In the genomic region with DNA sequence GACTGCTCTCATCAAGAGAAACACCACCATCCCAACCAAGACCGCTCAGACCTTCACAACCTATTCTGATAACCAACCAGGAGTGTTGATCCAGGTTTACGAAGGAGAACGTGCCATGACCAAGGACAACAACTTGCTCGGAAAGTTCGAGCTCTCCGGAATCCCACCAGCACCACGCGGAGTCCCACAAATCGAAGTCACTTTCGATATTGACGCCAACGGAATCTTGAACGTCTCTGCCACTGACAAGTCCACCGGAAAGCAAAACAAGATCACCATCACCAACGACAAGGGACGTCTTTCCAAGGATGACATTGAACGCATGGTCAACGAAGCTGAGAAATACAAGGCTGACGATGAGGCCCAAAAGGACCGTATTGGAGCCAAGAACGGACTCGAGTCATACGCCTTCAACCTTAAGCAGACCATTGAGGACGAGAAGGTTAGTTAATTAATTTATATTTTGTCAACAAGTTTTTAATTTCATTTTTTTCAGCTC, we compare ENCODE assay signal across 3 worm cellular contexts.
TF ChIP-seq lines count a peak whose summit lies in the region.

No protein-coding gene starts in this region.

TF ChIP-seq in whole organism, L1 larva, 84 proteins besides CTCF, POLR2A, EP300 and RAD21 (continued from another document):
- no peak for TF ChIP-seq ets-5 (GFP tag; IDR thresholded peaks at IDR 0.05; lab: Robert Waterston, UW)
- TF ChIP-seq nhr-237 (tag; optimal IDR thresholded peaks at IDR 0.05; lab: Kevin White, UChicago), result no peak
- TF ChIP-seq mdl-1 (tag; optimal IDR thresholded peaks at IDR 0.05; lab: Kevin White, UChicago), result no peak
- TF ChIP-seq unc-98 (GFP tag; IDR thresholded peaks at IDR 0.05; lab: Robert Waterston, UW), result no peak

TF ChIP-seq in whole organism, L3 larva, 47 proteins besides CTCF, POLR2A, EP300 and RAD21 (continued from another document):
- TF ChIP-seq nhr-23 (tag; optimal IDR thresholded peaks at IDR 0.05; lab: Kevin White, UChicago) (no peak), elt-2 (tag; optimal IDR thresholded peaks at IDR 0.05; lab: Kevin White, UChicago) (no peak), ZK546.5 (tag; optimal IDR thresholded peaks at IDR 0.05; lab: Kevin White, UChicago) (no peak)

TF ChIP-seq in whole organism, L4 larva, 104 proteins besides CTCF, POLR2A, EP300 and RAD21 (continued from another document):
- TF ChIP-seq F49E8.2 (tag; optimal IDR thresholded peaks at IDR 0.05; lab: Kevin White, UChicago; ENCODE audit: borderline replicate concordance) (no peak), lim-7 (GFP tag; IDR thresholded peaks at IDR 0.05; lab: Robert Waterston, UW) (no peak), snpc-1.2 (GFP tag; IDR thresholded peaks at IDR 0.05; lab: Robert Waterston, UW) (no peak), ama-1 (optimal IDR thresholded peaks at IDR 0.05; lab: Kevin White, UChicago) (peak; percentile 75), zip-2 (tag; optimal IDR thresholded peaks at IDR 0.05; lab: Kevin White, UChicago) (no peak), hmg-1.1 (GFP tag; IDR thresholded peaks at IDR 0.05; lab: Robert Waterston, UW) (no peak), nhr-25 (tag; optimal IDR thresholded peaks at IDR 0.05; lab: Kevin White, UChicago; ENCODE audit: borderline replicate concordance, insufficient read depth) (no peak), spr-1 (tag; optimal IDR thresholded peaks at IDR 0.05; lab: Kevin White, UChicago) (no peak), cey-2 (tag; optimal IDR thresholded peaks at IDR 0.05; lab: Kevin White, UChicago; ENCODE audit: borderline replicate concordance, insufficient read depth) (no peak), madf-5 (GFP tag; IDR thresholded peaks at IDR 0.05; lab: Robert Waterston, UW) (no peak), rbr-2 (tag; optimal IDR thresholded peaks at IDR 0.05; lab: Kevin White, UChicago) (peak; percentile 17), hlh-11 (tag; optimal IDR thresholded peaks at IDR 0.05; lab: Kevin White, UChicago) (no peak), sdz-12 (GFP tag; optimal IDR thresholded peaks at IDR 0.05; lab: Kevin White, UChicago) (no peak), dmd-8 (GFP tag; IDR thresholded peaks at IDR 0.05; lab: Robert Waterston, UW) (no peak), dmd-6 (GFP tag; IDR thresholded peaks at IDR 0.05; lab: Robert Waterston, UW) (peak; percentile 13; the same call in 1 of the 2 replicates), unc-62 (GFP tag; optimal IDR thresholded peaks at IDR 0.05 in 1 of 2; lab: Kevin White, UChicago) (no peak), unc-62 (tag; optimal IDR thresholded peaks at IDR 0.05; lab: Kevin White, UChicago) (no peak), fos-1 (tag; optimal IDR thresholded peaks at IDR 0.05; lab: Kevin White, UChicago) (no peak), pqm-1 (tag; optimal IDR thresholded peaks at IDR 0.05; lab: Kevin White, UChicago) (no peak)
